Fruit fly (Drosophila melanogaster): ENCODE data around the gene brk.
A peak's percentile ranks its signal among the peaks of the same experiment; 100 is the strongest.

The brk gene

dm6 chrX:7335524-7335991 is 27.8 kb downstream of the brk start (continued):
- no peak for TF ChIP-seq Gsc (GFP tag; IDR thresholded peaks at IDR 0.05)
- TF ChIP-seq Aef1 (GFP tag; IDR thresholded peaks at IDR 0.05): no peak
- TF ChIP-seq MBD-R2 (GFP tag; IDR thresholded peaks at IDR 0.05): no peak
- no peak for TF ChIP-seq CG15073 (GFP tag; optimal IDR thresholded peaks at IDR 0.05)
- no peak for TF ChIP-seq Gug (GFP tag; IDR thresholded peaks at IDR 0.05)
- peak; percentile 66 for TF ChIP-seq CG1603 (tag; optimal IDR thresholded peaks at IDR 0.05)
- no peak for TF ChIP-seq Lhr (GFP tag; optimal IDR thresholded peaks at IDR 0.05)
- no peak for TF ChIP-seq kni (GFP tag; optimal IDR thresholded peaks at IDR 0.05)
- no peak for TF ChIP-seq klu (GFP tag; IDR thresholded peaks at IDR 0.05)
- peak; percentile 94 for TF ChIP-seq sens (GFP tag)
- no peak for TF ChIP-seq TFAM (GFP tag; optimal IDR thresholded peaks at IDR 0.05)
- TF ChIP-seq peb (GFP tag; IDR thresholded peaks at IDR 0.05): no peak
- TF ChIP-seq tup (GFP tag; optimal IDR thresholded peaks at IDR 0.05): no peak
- no peak for TF ChIP-seq stc (GFP tag; IDR thresholded peaks at IDR 0.05)
- TF ChIP-seq CG14441 (GFP tag; IDR thresholded peaks at IDR 0.05): no peak
- no peak for TF ChIP-seq Bgb (GFP tag; IDR thresholded peaks at IDR 0.05; ENCODE audit: partially characterized antibody)
- TF ChIP-seq Blimp-1 (GFP tag; optimal IDR thresholded peaks at IDR 0.05): peak; percentile 69
- TF ChIP-seq z (GFP tag; IDR thresholded peaks at IDR 0.05): no peak
- peak; percentile 50 for TF ChIP-seq gcm (GFP tag; optimal IDR thresholded peaks at IDR 0.05)
- TF ChIP-seq zen (tag; optimal IDR thresholded peaks at IDR 0.05): no peak
- no peak for TF ChIP-seq CG8089 (GFP tag; optimal IDR thresholded peaks at IDR 0.05)
- TF ChIP-seq dmrt11E (tag; optimal IDR thresholded peaks at IDR 0.05): peak; percentile 74
- no peak for TF ChIP-seq CG9797 (GFP tag; optimal IDR thresholded peaks at IDR 0.05)
- no peak for TF ChIP-seq Lpt (GFP tag; optimal IDR thresholded peaks at IDR 0.05)
- TF ChIP-seq CG12659 (GFP tag; optimal IDR thresholded peaks at IDR 0.05): no peak
- no peak for TF ChIP-seq crol (GFP tag; IDR thresholded peaks at IDR 0.05)
- TF ChIP-seq NK7.1 (GFP tag; optimal IDR thresholded peaks at IDR 0.05): no peak
- no peak for TF ChIP-seq CG9215 (GFP tag; IDR thresholded peaks at IDR 0.05)
- no peak for TF ChIP-seq CG18011 (GFP tag; optimal IDR thresholded peaks at IDR 0.05)
- TF ChIP-seq tx (GFP tag; optimal IDR thresholded peaks at IDR 0.05): no peak
- TF ChIP-seq crc (GFP tag; optimal IDR thresholded peaks at IDR 0.05): no peak
- TF ChIP-seq Doc2 (GFP tag; IDR thresholded peaks at IDR 0.05): no peak
- TF ChIP-seq cg (GFP tag; optimal IDR thresholded peaks at IDR 0.05): no peak
- TF ChIP-seq phol (tag; optimal IDR thresholded peaks at IDR 0.05): peak; percentile 58
- no peak for TF ChIP-seq CG14965 (GFP tag; optimal IDR thresholded peaks at IDR 0.05; ENCODE audit: borderline replicate concordance)
- TF ChIP-seq BEAF-32 (GFP tag; optimal IDR thresholded peaks at IDR 0.05): no peak
- peak; percentile 52 for TF ChIP-seq Spps (tag; optimal IDR thresholded peaks at IDR 0.05)
- TF ChIP-seq chm (GFP tag; IDR thresholded peaks at IDR 0.05): peak; percentile 10; the same call in 1 of the 2 replicates
- TF ChIP-seq CG1529 (GFP tag; optimal IDR thresholded peaks at IDR 0.05): no peak
- TF ChIP-seq CG5180 (GFP tag; optimal IDR thresholded peaks at IDR 0.05): no peak
- TF ChIP-seq gsb-n (tag; optimal IDR thresholded peaks at IDR 0.05): peak; percentile 62
- no peak for TF ChIP-seq shn (GFP tag; optimal IDR thresholded peaks at IDR 0.05)
- no peak for TF ChIP-seq CG32767 (GFP tag; IDR thresholded peaks at IDR 0.05)
- peak; percentile 61 for TF ChIP-seq PHDP (tag; optimal IDR thresholded peaks at IDR 0.05)
- peak; percentile 71 for TF ChIP-seq CG2712 (tag; optimal IDR thresholded peaks at IDR 0.05)
- no peak for TF ChIP-seq hth (optimal IDR thresholded peaks at IDR 0.05)
- TF ChIP-seq CG3163 (GFP tag; optimal IDR thresholded peaks at IDR 0.05): no peak
- no peak for TF ChIP-seq bowl (GFP tag; IDR thresholded peaks at IDR 0.05)
- TF ChIP-seq Hmr (GFP tag; optimal IDR thresholded peaks at IDR 0.05): no peak
- no peak for TF ChIP-seq da (GFP tag; optimal IDR thresholded peaks at IDR 0.05)
- peak; percentile 11; the same call in 1 of the 2 replicates for TF ChIP-seq Ptx1 (GFP tag; IDR thresholded peaks at IDR 0.05)
- TF ChIP-seq CG14860 (GFP tag; IDR thresholded peaks at IDR 0.05; ENCODE audit: partially characterized antibody): no peak
